Worm (Caenorhabditis elegans) whole organism, L3 larva: ENCODE results near the gene Y105C5B.20.

ENCODE experiments used
- R02D3.7 ChIP-seq: fragments of 150-350 bp; optimal IDR thresholded peaks from 2 replicates; lab custom pipeline; 2014; ENCODE audit warnings: missing biosample characterization, missing genetic modification characterization
- aly-2 ChIP-seq: fragments of 150-350 bp; optimal IDR thresholded peaks from 2 replicates; lab custom pipeline; 2014; ENCODE audit warnings: missing biosample characterization, missing genetic modification characterization
- ceh-16 ChIP-seq: sonication (generic microtip); optimal IDR thresholded peaks from 2 replicates; lab custom pipeline; 2017; ENCODE audit warnings: missing biosample characterization, missing genetic modification characterization
- ceh-82 ChIP-seq: fragments of 150-350 bp; optimal IDR thresholded peaks from 2 replicates; lab custom pipeline; 2014; ENCODE audit warnings: missing biosample characterization, missing genetic modification characterization
- ceh-9 ChIP-seq: sonication (generic microtip); optimal IDR thresholded peaks from 2 replicates; lab custom pipeline; 2018; ENCODE audit warnings: missing biosample characterization, missing genetic modification characterization
- egl-5 ChIP-seq: fragments of 150-350 bp; optimal IDR thresholded peaks from 2 replicates; lab custom pipeline; 2017; ENCODE audit warnings: missing biosample characterization, missing genetic modification reagents, missing genetic modification characterization, inconsistent platforms
- elt-3 ChIP-seq, 3 experiments: fragments of 150-350 bp in 1 of 3; sonication (generic microtip) in 2 of 3; optimal IDR thresholded peaks; 2 replicates in 2 of 3; 4 replicates in 1 of 3; lab custom pipeline; 2014 to 2017; ENCODE audit warnings: missing biosample characterization in 3 of 3, missing genetic modification characterization in 3 of 3
- fos-1 ChIP-seq: fragments of 150-350 bp; optimal IDR thresholded peaks from 2 replicates; lab custom pipeline; 2014; ENCODE audit warnings: missing biosample characterization, missing genetic modification characterization
- jun-1 ChIP-seq: fragments of 150-350 bp; optimal IDR thresholded peaks from 2 replicates; lab custom pipeline; 2014; ENCODE audit warnings: missing biosample characterization, missing genetic modification reagents, missing genetic modification characterization
- mml-1 ChIP-seq: fragments of 150-350 bp; sonication (generic microtip); optimal IDR thresholded peaks from 3 replicates; lab custom pipeline; 2014; ENCODE audit warnings: missing biosample characterization, missing genetic modification characterization
- nfya-1 ChIP-seq: sonication (generic microtip); optimal IDR thresholded peaks from 2 replicates; lab custom pipeline; 2017; ENCODE audit warnings: missing genetic modification characterization, mild to moderate bottlenecking, missing compliant biosample characterization, antibody characterized with exemption, moderate library complexity; ENCODE audit not compliant: insufficient read depth
- nhr-11 ChIP-seq: fragments of 150-350 bp; optimal IDR thresholded peaks from 2 replicates; lab custom pipeline; 2014; ENCODE audit warnings: missing biosample characterization, missing genetic modification characterization
- nhr-237 ChIP-seq: fragments of 150-350 bp; optimal IDR thresholded peaks from 2 replicates; lab custom pipeline; 2014; ENCODE audit warnings: missing biosample characterization, missing genetic modification characterization
- nhr-25 ChIP-seq: sonication (generic microtip); optimal IDR thresholded peaks from 2 replicates; lab custom pipeline; 2017; ENCODE audit warnings: missing biosample characterization, missing genetic modification characterization
- nhr-28 ChIP-seq: fragments of 150-350 bp; optimal IDR thresholded peaks from 2 replicates; lab custom pipeline; 2014; ENCODE audit warnings: missing biosample characterization, missing genetic modification characterization
- nhr-77 ChIP-seq: fragments of 150-350 bp; optimal IDR thresholded peaks from 2 replicates; lab custom pipeline; 2014; ENCODE audit warnings: missing biosample characterization, missing genetic modification characterization
- pqm-1 ChIP-seq: fragments of 150-350 bp; optimal IDR thresholded peaks from 2 replicates; lab custom pipeline; 2017; ENCODE audit warnings: missing biosample characterization, missing genetic modification characterization, inconsistent platforms
- zag-1 ChIP-seq: fragments of 150-350 bp; optimal IDR thresholded peaks from 2 replicates; lab custom pipeline; 2014; ENCODE audit warnings: missing biosample characterization, missing genetic modification characterization
- ztf-4 ChIP-seq: fragments of 150-350 bp; optimal IDR thresholded peaks from 2 replicates; lab custom pipeline; 2014; ENCODE audit warnings: missing biosample characterization, missing genetic modification characterization

Y105C5B.20 gene

ce11 chrIV:15946507-15946906, 47.9 kb downstream of the Y105C5B.20 start, which contains the start of gene skr-10:
skr-10 (plus strand) TSS chrIV:15946807.
- TF ChIP-seq ceh-82 (tag; lab: Kevin White, UChicago) (no peak), zag-1 (no peak), nfya-1 (tag; lab: Kevin White, UChicago) (no peak), ceh-9 (tag; lab: Kevin White, UChicago) (no peak), elt-3 (tag; optimal IDR thresholded peaks at IDR 0.05; lab: Kevin White, UChicago) (no peak), egl-5 (no peak), nhr-11 (tag; lab: Kevin White, UChicago) (no peak), nhr-28 (tag; lab: Kevin White, UChicago) (no peak), ceh-16 (no peak), pqm-1 (tag; lab: Kevin White, UChicago) (no peak), nhr-77 (tag; lab: Kevin White, UChicago) (no peak), mml-1 (tag; lab: Kevin White, UChicago) (no peak), aly-2 (tag; lab: Kevin White, UChicago) (no peak), ztf-4 (tag; lab: Kevin White, UChicago) (no peak), nhr-25 (tag; lab: Kevin White, UChicago) (no peak), R02D3.7 (no peak), nhr-237 (no peak), jun-1 (tag; lab: Kevin White, UChicago) (no peak), fos-1 (tag; lab: Kevin White, UChicago) (no peak)
- TF ChIP-seq, all 47 proteins: peak for 0
